Fruit fly (Drosophila melanogaster): ENCODE results near the gene alpha-PheRS.

alpha-PheRS gene

DNA sequence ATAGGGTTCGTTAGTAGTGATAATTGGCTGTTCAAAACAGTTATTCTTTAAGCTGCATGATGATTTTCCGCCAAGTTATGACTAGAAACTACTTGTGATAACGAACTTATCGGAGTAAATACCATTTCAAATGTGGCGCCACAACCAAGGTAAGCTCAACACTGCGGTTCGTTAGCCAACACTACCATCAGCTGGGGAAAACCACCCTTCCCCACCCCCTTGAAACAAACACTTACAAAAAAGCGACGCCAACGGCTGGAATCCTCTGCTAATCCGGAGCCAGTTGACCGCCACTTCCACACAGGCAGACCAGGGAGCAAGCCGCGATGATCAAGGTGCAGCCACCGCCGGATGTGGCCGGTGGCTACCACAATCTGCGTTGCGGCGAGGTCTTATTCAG, 7.3 kb upstream of the alpha-PheRS start, which contains the start of gene CG18262:
CG18262 (plus strand) TSS at position 231 of the 400 bp plus-strand sequence.
- no peak for TF ChIP-seq CG32121 (GFP tag; IDR thresholded peaks at IDR 0.05)
- 0 out of 3 replicates have a peak, but pooled peaks have one; percentile 19 for TF ChIP-seq fd96Ca (GFP tag; IDR thresholded peaks at IDR 0.05)

DNA sequence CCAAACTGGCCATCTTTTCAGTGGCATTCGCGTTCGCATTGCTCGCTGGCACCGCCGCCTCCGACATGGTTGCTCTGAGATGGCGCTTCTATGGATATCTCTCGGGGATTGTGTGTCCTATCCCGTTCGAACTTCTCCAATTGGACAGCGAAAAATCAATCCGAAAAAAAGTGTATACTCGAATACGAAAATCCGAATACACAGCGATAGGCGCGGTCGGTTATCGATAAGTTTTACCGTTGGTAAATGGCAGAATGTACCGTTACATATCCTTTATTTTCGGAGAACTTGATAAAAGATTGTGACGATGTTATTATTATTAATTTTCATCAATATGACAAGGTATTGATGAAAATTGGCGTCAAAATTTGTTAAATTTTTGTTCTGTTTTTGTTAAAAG, 6.7 kb upstream of the alpha-PheRS start, which contains the start of gene Gbeta5:
Gbeta5 (minus strand) TSS at position 199 of the 400 bp plus-strand sequence.
- TF ChIP-seq D1 (tag; optimal IDR thresholded peaks at IDR 0.05) (no peak), Ets98B (GFP tag; IDR thresholded peaks at IDR 0.05) (no peak), CG8159 (tag; optimal IDR thresholded peaks at IDR 0.05) (no peak), CG13204 (GFP tag; optimal IDR thresholded peaks at IDR 0.05) (no peak), CG12605 (GFP tag; IDR thresholded peaks at IDR 0.05) (no peak), CG4496 (GFP tag; IDR thresholded peaks at IDR 0.05) (no peak), EcR (GFP tag; optimal IDR thresholded peaks at IDR 0.05) (no peak), CG9948 (tag; optimal IDR thresholded peaks at IDR 0.05) (no peak), fd96Ca (GFP tag; IDR thresholded peaks at IDR 0.05) (no peak), CG32121 (GFP tag; IDR thresholded peaks at IDR 0.05) (no peak), rn (GFP tag; IDR thresholded peaks at IDR 0.05) (no peak), CG34367 (tag; optimal IDR thresholded peaks at IDR 0.05) (no peak), CG17806 (tag; optimal IDR thresholded peaks at IDR 0.05) (no peak), CG10348 (GFP tag; IDR thresholded peaks at IDR 0.05) (no peak), CG15710 (tag; optimal IDR thresholded peaks at IDR 0.05) (no peak), CG8301 (tag; optimal IDR thresholded peaks at IDR 0.05) (no peak), CG14655 (GFP tag; optimal IDR thresholded peaks at IDR 0.05) (no peak), gl (tag; optimal IDR thresholded peaks at IDR 0.05) (no peak), Snoo (tag; optimal IDR thresholded peaks at IDR 0.05) (no peak), Pif1A (GFP tag; optimal IDR thresholded peaks at IDR 0.05) (no peak)

DNA sequence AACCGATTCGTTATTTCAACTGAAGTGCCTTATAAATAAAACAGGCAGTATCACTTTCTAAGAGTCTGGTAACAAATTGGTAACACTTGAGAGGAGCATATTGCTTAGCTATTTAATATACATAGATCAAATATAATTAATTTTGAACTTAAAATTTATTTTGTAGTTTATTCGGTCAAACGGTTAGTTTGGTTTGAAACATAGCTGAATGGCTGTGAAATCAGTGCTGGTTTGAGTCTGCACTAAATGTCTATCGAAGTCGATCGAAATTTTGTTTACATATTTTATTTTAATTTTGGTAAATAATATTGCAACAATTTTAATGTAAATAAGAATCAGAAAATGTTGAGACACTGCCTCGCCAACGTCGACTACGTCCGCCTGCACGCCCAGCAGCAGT, 3.2 kb upstream of the alpha-PheRS start, which contains the start of gene CG10959:
CG10959 (plus strand) TSS at position 228 of the 400 bp plus-strand sequence.
- TF ChIP-seq D1 (tag; optimal IDR thresholded peaks at IDR 0.05) (no peak), Pif1B (GFP tag; optimal IDR thresholded peaks at IDR 0.05) (no peak), EcR (GFP tag; optimal IDR thresholded peaks at IDR 0.05) (no peak), CG14655 (GFP tag; optimal IDR thresholded peaks at IDR 0.05) (no peak), CG9948 (tag; optimal IDR thresholded peaks at IDR 0.05) (no peak), CG12605 (GFP tag; IDR thresholded peaks at IDR 0.05) (no peak), CG13204 (GFP tag; optimal IDR thresholded peaks at IDR 0.05) (no peak), CG8301 (tag; optimal IDR thresholded peaks at IDR 0.05) (no peak), fd96Ca (GFP tag; IDR thresholded peaks at IDR 0.05) (no peak), CG10348 (GFP tag; IDR thresholded peaks at IDR 0.05) (no peak), Ets98B (GFP tag; IDR thresholded peaks at IDR 0.05) (no peak), gl (tag; optimal IDR thresholded peaks at IDR 0.05) (no peak), CG34367 (tag; optimal IDR thresholded peaks at IDR 0.05) (no peak)

DNA sequence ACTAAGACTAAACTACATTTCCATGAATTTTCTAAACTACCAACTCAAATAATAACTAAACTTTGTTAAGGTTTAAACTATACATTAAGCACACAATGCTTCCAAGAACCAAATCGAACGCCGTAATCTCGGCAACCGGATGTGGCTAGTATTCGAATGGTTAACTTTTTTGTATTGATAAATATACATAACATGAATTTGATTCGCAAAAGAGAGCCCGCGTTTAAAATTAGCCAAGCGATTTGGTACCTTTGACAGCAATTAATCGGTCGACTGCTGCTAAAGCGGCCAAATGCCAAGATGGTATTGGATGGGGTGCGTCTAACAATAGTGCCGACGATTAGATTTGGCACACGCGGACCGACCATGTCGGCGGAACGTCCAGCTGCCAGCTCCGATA, 2.2 kb upstream of the alpha-PheRS start, which contains the start of gene CG15336:
CG15336 (plus strand) TSS at position 301 of the 400 bp plus-strand sequence.
- TF ChIP-seq EcR (GFP tag; optimal IDR thresholded peaks at IDR 0.05): no peak
- no peak for TF ChIP-seq D1 (tag; optimal IDR thresholded peaks at IDR 0.05)
- no peak for TF ChIP-seq CG15710 (tag; optimal IDR thresholded peaks at IDR 0.05)
- TF ChIP-seq Pif1B (GFP tag; optimal IDR thresholded peaks at IDR 0.05): no peak
- TF ChIP-seq CG17806 (tag; optimal IDR thresholded peaks at IDR 0.05): no peak
- no peak for TF ChIP-seq CG8301 (tag; optimal IDR thresholded peaks at IDR 0.05)
- TF ChIP-seq CG4496 (GFP tag; IDR thresholded peaks at IDR 0.05): no peak
- no peak for TF ChIP-seq CG9948 (tag; optimal IDR thresholded peaks at IDR 0.05)
- TF ChIP-seq Ets98B (GFP tag; IDR thresholded peaks at IDR 0.05): no peak
- TF ChIP-seq CG10348 (GFP tag; IDR thresholded peaks at IDR 0.05): no peak
- TF ChIP-seq rn (GFP tag; IDR thresholded peaks at IDR 0.05): no peak
- TF ChIP-seq Snoo (tag; optimal IDR thresholded peaks at IDR 0.05): no peak
- no peak for TF ChIP-seq CG34367 (tag; optimal IDR thresholded peaks at IDR 0.05)
- TF ChIP-seq CG32121 (GFP tag; IDR thresholded peaks at IDR 0.05): no peak

DNA sequence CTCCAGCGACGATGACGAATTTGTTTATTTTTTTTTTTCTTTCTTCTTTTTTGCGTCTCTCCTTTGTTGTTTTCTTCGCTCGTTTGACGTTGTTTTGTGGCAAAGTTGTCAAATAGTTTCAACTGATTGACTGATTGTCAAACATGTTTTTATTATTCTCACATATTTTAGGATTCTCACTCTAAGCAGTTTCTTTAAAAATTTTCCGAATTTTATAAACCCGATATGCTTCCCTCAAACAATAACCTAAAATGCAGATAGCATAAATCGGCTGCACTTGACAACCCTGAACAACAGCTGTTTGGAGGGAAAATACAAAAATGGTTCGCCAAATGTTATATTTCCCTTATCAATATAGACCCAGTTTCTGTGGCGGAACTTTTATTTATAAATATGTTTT, 1.9 kb downstream of the alpha-PheRS start, which contains the start of gene CG17982:
CG17982 (minus strand) TSS at position 299 of the 400 bp plus-strand sequence.
- TF ChIP-seq CG13204 (GFP tag; optimal IDR thresholded peaks at IDR 0.05) (no peak), gl (tag; optimal IDR thresholded peaks at IDR 0.05) (peak; percentile 75), CG12605 (GFP tag; IDR thresholded peaks at IDR 0.05) (peak; percentile 66), Pif1B (GFP tag; optimal IDR thresholded peaks at IDR 0.05) (peak; percentile 93), CG10348 (GFP tag; IDR thresholded peaks at IDR 0.05) (peak; percentile 18; the same call in 1 of the 2 replicates), CG15710 (tag; optimal IDR thresholded peaks at IDR 0.05) (peak; percentile 87), EcR (GFP tag; optimal IDR thresholded peaks at IDR 0.05) (no peak), rn (GFP tag; IDR thresholded peaks at IDR 0.05) (peak; percentile 60), CG8159 (tag; optimal IDR thresholded peaks at IDR 0.05) (peak; percentile 88), CG32121 (GFP tag; IDR thresholded peaks at IDR 0.05) (peak; percentile 85), CG8301 (tag; optimal IDR thresholded peaks at IDR 0.05) (peak; percentile 83), CG17806 (tag; optimal IDR thresholded peaks at IDR 0.05) (peak; percentile 89), Ets98B (GFP tag; IDR thresholded peaks at IDR 0.05) (peak; percentile 87), Snoo (tag; optimal IDR thresholded peaks at IDR 0.05) (peak; percentile 87), CG14655 (GFP tag; optimal IDR thresholded peaks at IDR 0.05) (no peak), CG9948 (tag; optimal IDR thresholded peaks at IDR 0.05) (peak; percentile 81), D1 (tag; optimal IDR thresholded peaks at IDR 0.05) (no peak), CG34367 (tag; optimal IDR thresholded peaks at IDR 0.05) (peak; percentile 86), fd96Ca (GFP tag; IDR thresholded peaks at IDR 0.05) (peak; percentile 87), Pif1A (GFP tag; optimal IDR thresholded peaks at IDR 0.05) (peak; percentile 94), CG4496 (GFP tag; IDR thresholded peaks at IDR 0.05) (peak; percentile 93)

DNA sequence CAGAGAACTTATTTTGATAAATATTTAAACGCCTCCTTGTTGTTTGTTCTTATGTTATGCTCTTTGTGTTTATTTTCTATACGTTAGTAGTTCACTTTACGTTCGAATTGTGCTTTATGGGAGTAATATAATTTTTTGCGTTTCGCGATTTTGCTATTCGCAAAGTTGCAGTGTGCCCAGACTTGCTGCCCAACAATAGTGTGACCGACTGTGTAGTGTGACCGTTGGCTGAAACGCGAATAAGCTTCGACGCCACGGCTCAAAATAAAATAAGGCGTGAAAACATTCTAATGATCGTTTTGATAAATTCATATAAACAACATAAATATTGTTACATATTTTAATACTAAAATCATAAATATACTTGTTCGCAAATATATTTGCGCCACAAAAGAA, 3.3 kb downstream of the alpha-PheRS start, which contains the start of gene Smox:
Smox (minus strand) TSS at position 213 of the 396 bp plus-strand sequence.
- no peak for TF ChIP-seq CG32121 (GFP tag; IDR thresholded peaks at IDR 0.05)

Measured in whole organism, pupa.